Fruit fly (Drosophila melanogaster) S2 (cell line): ENCODE data around the gene eya.

Source experiments
- CG8478 ChIP-seq: fragments of >200 bp; optimal IDR thresholded peaks from 2 replicates; lab custom pipeline; 2018
- CTCF ChIP-seq, 2 experiments: fragments of >200 bp; optimal IDR thresholded peaks; 2 replicates each; lab custom pipeline; 2018

eya gene

DNA sequence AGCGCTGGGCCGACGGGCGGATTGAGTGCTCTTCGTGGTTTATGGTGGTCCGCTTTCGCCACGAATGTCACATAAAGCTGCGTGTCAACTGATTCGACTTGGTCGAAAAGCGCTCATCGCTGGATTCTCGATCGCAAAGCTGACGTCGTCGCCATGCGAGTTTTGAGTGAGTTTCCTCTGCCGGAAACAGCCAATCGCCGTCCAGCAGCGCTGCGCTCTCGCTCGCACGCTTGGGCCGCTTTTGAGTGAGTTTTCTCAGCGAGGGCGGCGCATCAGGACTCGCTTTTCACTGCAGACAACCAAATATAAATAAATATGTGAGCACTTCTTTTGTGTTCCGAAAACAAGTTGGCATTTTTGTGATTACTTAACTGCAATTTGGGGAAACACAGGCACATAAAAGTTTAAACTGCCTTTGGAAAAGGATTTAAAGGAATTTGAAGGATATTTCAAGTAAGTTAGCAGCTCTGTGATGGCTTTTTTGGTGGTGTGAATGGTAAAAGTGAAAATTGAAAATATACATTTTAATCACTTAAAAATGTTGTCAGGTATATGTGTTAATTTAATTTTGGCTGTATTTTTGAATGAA lies at the start of gene eya:
Gene eya, minus strand, starts transcription at position 94 of the 589 bp plus-strand sequence.
- TF ChIP-seq CTCF (optimal IDR thresholded peaks at IDR 0.05; lab: Kevin White, UChicago) (no peak), CG8478 (lab: Kevin White, UChicago) (no peak)

DNA sequence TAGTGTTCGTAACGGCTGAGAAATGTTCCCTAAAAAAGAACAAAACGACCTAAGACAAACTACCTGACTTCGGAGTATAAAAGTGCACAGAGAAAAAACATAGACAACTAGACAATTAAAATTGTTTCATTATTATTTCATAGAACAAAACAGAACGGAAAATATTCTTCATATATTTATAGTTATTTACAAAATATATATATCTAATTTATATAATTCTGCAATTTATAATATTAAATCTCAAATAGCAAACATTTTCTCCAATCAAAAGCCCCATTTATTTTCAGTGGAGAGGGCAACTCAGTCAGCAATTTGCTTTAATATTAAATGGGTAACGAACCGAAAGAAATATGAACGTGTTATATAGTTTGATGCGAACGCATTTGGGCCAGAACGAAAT lies 48.3 kb upstream of the eya start:
- TF ChIP-seq CG8478 (lab: Kevin White, UChicago) (no peak), CTCF (optimal IDR thresholded peaks at IDR 0.05; lab: Kevin White, UChicago) (no peak)

dm6 chr2L:6584346-6584745 lies 37.6 kb upstream of the eya start:
- TF ChIP-seq CTCF (optimal IDR thresholded peaks at IDR 0.05; lab: Kevin White, UChicago) (peak; percentile 61 to 68), CG8478 (lab: Kevin White, UChicago) (no peak)

dm6 chr2L:6579045-6579444 lies 32.3 kb upstream of the eya start:
- TF ChIP-seq CG8478 (lab: Kevin White, UChicago) (no peak), CTCF (optimal IDR thresholded peaks at IDR 0.05; lab: Kevin White, UChicago) (no peak)

dm6 chr2L:6566020-6566687 lies 19.4 kb upstream of the eya start, which contains the start of gene CG13766:
TSS of gene CG13766 (minus strand) at chr2L:6566181.
- TF ChIP-seq CG8478 (lab: Kevin White, UChicago) (no peak), CTCF (optimal IDR thresholded peaks at IDR 0.05; lab: Kevin White, UChicago) (no peak)

- TF ChIP-seq CG8478 (lab: Kevin White, UChicago): no peak
- TF ChIP-seq CTCF (optimal IDR thresholded peaks at IDR 0.05; lab: Kevin White, UChicago): no peak
These were observed 18.2 kb upstream of the eya start for dm6 chr2L:6564955-6565354.

dm6 chr2L:6562358-6562687 lies 15.5 kb upstream of the eya start:
- no peak for TF ChIP-seq CTCF (optimal IDR thresholded peaks at IDR 0.05; lab: Kevin White, UChicago)
- no peak for TF ChIP-seq CG8478 (lab: Kevin White, UChicago)

DNA sequence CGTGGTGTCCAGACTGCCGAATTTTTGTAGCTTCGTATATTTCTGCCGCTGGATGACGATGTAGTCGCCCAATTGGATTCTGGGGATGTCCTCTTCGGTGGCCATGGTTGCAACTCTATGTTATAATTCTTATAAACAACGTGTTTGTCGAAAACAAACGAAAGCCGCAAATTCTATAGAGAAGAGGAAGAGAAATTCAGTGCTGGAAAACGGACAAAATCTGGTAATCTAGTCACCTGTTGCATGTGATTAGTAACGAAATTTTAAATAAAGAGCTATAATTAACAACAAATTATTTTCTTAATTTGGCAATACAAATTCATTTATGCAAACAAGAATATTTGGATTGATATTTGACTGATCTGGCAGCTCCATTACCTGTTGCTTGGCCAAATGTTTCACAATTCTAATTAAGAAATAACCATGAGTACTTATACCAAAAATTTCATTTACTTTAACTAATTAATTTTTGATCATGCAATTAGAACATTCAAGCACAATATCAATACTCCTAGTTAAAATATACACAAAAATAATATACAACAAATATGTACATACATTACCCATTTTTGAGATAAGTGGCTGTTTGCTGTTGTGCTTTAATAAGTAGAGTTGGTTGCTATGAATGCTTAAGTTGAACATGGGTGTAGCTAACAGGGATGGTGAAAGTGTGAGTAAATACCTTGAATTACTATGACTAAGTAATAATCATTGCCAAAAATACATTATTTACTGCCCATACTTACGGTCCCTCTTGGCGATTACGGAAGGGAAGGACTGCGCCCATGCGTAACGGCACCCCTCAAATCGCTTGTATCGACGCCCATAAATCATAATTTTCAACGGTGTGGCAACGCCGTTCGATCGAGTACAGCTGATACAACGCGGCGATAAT lies 14.9 kb upstream of the eya start, which contains the start of the genes Trmt6 and Ent2:
Gene Trmt6, minus strand, starts transcription at position 827 of the 895 bp plus-strand sequence.
Gene Ent2, plus strand, starts transcription at position 863 of the 895 bp plus-strand sequence.
- TF ChIP-seq CG8478 (lab: Kevin White, UChicago): no peak
- TF ChIP-seq CTCF (optimal IDR thresholded peaks at IDR 0.05; lab: Kevin White, UChicago): peak in 1 of 2 experiments; percentile 11

DNA sequence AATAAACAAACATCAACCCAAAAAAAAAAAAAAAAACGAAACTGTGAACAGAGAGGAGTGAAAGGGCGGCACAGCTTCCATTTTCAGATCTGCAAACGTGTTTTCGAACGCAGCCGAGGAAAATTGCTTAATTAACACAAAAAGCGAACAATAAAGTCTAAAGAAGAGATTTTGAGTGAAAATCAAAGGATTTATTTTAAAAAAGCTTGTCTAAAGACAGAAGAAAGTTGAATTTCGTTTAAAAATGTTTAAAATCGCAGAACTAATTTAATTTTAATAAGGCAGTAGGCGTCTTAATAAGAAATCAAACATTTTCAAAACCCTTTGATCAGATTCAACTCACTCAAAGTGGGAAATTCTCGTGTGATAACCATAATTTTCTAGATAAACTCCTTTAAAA lies 12.4 kb upstream of the eya start, which contains the start of gene COX5BL:
Gene COX5BL, plus strand, starts transcription at position 301 of the 400 bp plus-strand sequence.
- TF ChIP-seq CTCF (optimal IDR thresholded peaks at IDR 0.05; lab: Kevin White, UChicago) (no peak), CG8478 (lab: Kevin White, UChicago) (no peak)

dm6 chr2L:6557429-6558384 lies 10.9 kb upstream of the eya start, which contains the start of the genes IFT52 and COX5B:
TSS of gene IFT52 (minus strand) at chr2L:6557502.
TSS of gene COX5B (plus strand) at chr2L:6557800.
- TF ChIP-seq CG8478 (lab: Kevin White, UChicago) (no peak), CTCF (optimal IDR thresholded peaks at IDR 0.05; lab: Kevin White, UChicago) (peak; percentile 71 to 91)

DNA sequence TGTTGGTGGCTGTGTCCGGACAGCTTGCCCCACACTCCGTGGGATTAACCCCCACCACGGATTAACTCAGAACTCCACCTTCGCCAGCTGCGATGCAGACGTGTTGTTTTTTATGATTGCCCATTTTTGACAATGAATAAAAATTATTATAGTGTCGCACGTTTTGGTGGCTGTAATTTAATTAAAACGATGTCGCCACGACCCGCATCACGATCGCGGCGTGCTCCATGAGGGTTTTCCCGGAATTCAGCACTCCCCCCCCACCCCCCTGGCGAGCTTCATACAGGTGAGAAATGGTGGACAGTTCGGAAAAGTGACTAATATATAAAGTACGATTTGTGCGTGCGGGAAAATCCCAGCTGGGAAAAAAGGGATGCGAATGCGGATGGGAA lies 7.0 kb upstream of the eya start:
- TF ChIP-seq CG8478 (lab: Kevin White, UChicago): no peak
- TF ChIP-seq CTCF (optimal IDR thresholded peaks at IDR 0.05; lab: Kevin White, UChicago): no peak

DNA sequence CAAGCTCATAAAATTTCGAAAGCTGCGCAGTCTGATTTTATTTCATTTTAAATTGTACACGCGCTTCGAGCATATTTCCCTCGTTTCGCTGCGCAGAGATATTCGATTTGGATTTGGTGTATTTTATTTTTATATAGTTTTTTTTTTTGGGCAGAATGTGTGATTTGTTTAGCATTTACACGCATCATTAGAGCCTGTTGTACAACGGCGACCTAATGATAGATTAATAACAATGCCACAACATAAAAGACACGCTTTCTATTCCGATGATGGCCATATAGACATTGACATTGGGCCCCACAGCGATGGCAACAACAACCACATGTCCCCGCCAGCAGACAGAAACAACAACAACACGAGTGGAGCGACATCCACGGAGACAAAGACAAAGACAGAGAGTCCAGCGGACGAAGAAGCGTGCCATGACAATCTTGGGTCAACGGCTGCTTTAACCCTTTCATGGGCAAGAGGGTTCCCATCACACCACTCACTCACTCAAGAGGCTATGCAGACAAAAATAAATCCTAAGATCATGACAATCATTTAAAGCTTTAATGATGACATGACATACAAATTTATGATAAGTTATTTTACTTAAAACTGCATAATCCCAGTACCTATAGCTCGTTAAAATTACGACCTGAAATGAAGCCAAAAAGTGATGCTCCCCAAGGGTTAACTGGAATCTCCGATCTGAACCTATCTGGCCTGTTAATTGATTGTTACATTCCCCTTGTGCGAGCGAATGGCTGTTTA lies 6.4 kb upstream of the eya start:
- TF ChIP-seq CG8478 (lab: Kevin White, UChicago): no peak
- TF ChIP-seq CTCF (optimal IDR thresholded peaks at IDR 0.05; lab: Kevin White, UChicago): no peak

DNA sequence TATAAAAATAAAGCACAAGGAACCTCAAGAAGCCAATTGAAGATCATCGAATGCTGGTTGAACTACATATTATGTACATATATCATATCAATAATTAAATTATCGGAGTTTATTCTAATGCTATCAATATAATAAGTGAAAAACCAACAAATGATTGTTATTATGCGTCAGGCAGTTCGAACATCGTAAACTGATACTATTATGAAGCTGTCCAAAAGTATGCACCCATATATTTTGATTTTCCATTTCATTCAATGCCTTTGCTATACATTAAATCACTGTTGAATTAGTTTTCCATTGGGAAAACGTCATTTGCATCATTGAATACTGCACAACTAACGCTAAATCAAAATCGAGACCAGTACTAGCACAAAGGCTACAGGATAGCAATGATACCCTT lies 5.6 kb upstream of the eya start:
- no peak for TF ChIP-seq CG8478 (lab: Kevin White, UChicago)
- no peak for TF ChIP-seq CTCF (optimal IDR thresholded peaks at IDR 0.05; lab: Kevin White, UChicago)
